Fruit fly (Drosophila melanogaster) whole organism, embryonic: ENCODE data around the gene CG46310.

Experiments used
- BEAF-32 ChIP-seq: fragments of 200-800 bp; sonication (Bioruptor generic); optimal IDR thresholded peaks from 3 replicates; lab custom pipeline; 2017; ENCODE audit warnings: missing biosample characterization, missing genetic modification characterization, mild to moderate bottlenecking, moderate library complexity, missing genetic modification reagents
- CG10147 ChIP-seq: fragments of 200-800 bp; sonication (Bioruptor generic); optimal IDR thresholded peaks from 2 replicates; lab custom pipeline; 2019; ENCODE audit warnings: missing biosample characterization, mild to moderate bottlenecking, missing genetic modification characterization, moderate library complexity
- CG12391 ChIP-seq: fragments of 200-800 bp; sonication (Bioruptor generic); optimal IDR thresholded peaks from 3 replicates; lab custom pipeline; 2018; ENCODE audit warnings: missing biosample characterization, mild to moderate bottlenecking, missing genetic modification characterization, moderate library complexity
- CG13287 ChIP-seq: fragments of 200-800 bp; sonication (Bioruptor generic); IDR thresholded peaks from 2 replicates; pipeline ENCODE4 v1.3.6; 2022; ENCODE audit warnings: missing biosample characterization, missing genetic modification characterization; ENCODE audit not compliant: partially characterized antibody
- CG13894 ChIP-seq: fragments of 200-800 bp; sonication (Bioruptor generic); optimal IDR thresholded peaks from 3 replicates; lab custom pipeline; 2018; ENCODE audit warnings: missing biosample characterization, mild to moderate bottlenecking, missing genetic modification characterization, moderate library complexity
- CG14965 ChIP-seq: fragments of 200-800 bp; sonication (Bioruptor generic); optimal IDR thresholded peaks from 2 replicates; lab custom pipeline; 2016; ENCODE audit warnings: missing biosample characterization, missing genetic modification characterization, borderline replicate concordance
- CG1603 ChIP-seq: fragments of 200-800 bp; sonication (Bioruptor generic); optimal IDR thresholded peaks from 2 replicates; lab custom pipeline; 2019; ENCODE audit warnings: missing biosample characterization, mild to moderate bottlenecking, missing genetic modification characterization, moderate library complexity
- CG4617 ChIP-seq: fragments of 200-800 bp; sonication (Bioruptor generic); optimal IDR thresholded peaks from 3 replicates; lab custom pipeline; 2016; ENCODE audit warnings: missing biosample characterization, missing genetic modification characterization, borderline replicate concordance
- CG7963 ChIP-seq: fragments of 200-800 bp; sonication (Bioruptor generic); IDR thresholded peaks from 3 replicates; pipeline ENCODE4 v1.3.6; 2022; ENCODE audit warnings: missing biosample characterization, missing genetic modification characterization; ENCODE audit not compliant: partially characterized antibody
- CG8388 ChIP-seq: fragments of 200-800 bp; sonication (Bioruptor generic); optimal IDR thresholded peaks from 2 replicates; lab custom pipeline; 2019; ENCODE audit warnings: missing biosample characterization, mild to moderate bottlenecking, missing genetic modification characterization, moderate library complexity
- CG8924 ChIP-seq: fragments of 200-800 bp; optimal IDR thresholded peaks from 3 replicates; lab custom pipeline; 2019; ENCODE audit warnings: missing biosample characterization, mild to moderate bottlenecking, missing genetic modification characterization, moderate library complexity
- CG9437 ChIP-seq: fragments of 200-800 bp; sonication (Bioruptor generic); optimal IDR thresholded peaks from 2 replicates; lab custom pipeline; 2018; ENCODE audit warnings: missing biosample characterization, mild to moderate bottlenecking, missing genetic modification characterization
- CTCF ChIP-seq: fragments of 200-800 bp; sonication (Bioruptor generic); optimal IDR thresholded peaks from 2 replicates; lab custom pipeline; 2017; ENCODE audit warnings: missing biosample characterization, mild to moderate bottlenecking, missing genetic modification characterization, moderate library complexity
- Dek ChIP-seq: fragments of 200-800 bp; sonication (Bioruptor generic); optimal IDR thresholded peaks from 3 replicates; lab custom pipeline; 2019; ENCODE audit warnings: missing biosample characterization, mild to moderate bottlenecking, missing genetic modification characterization, moderate library complexity
- Dll ChIP-seq: fragments of 200-800 bp; sonication (Bioruptor generic); IDR thresholded peaks from 4 replicates; pipeline ENCODE4 v1.3.6; 2022; ENCODE audit warnings: missing biosample characterization, missing genetic modification characterization; ENCODE audit not compliant: partially characterized antibody
- Dp ChIP-seq: fragments of 200-800 bp; sonication (Bioruptor generic); optimal IDR thresholded peaks from 2 replicates; lab custom pipeline; 2018; ENCODE audit warnings: missing biosample characterization, mild to moderate bottlenecking, missing genetic modification characterization, moderate library complexity
- Hey ChIP-seq: fragments of 200-800 bp; sonication (Bioruptor generic); optimal IDR thresholded peaks from 3 replicates; lab custom pipeline; 2018; ENCODE audit warnings: missing biosample characterization, mild to moderate bottlenecking, missing genetic modification characterization
- MBD-R2 ChIP-seq: fragments of 200-800 bp; sonication (Bioruptor generic); IDR thresholded peaks from 2 replicates; pipeline ENCODE4 v1.3.6; 2022; ENCODE audit warnings: missing biosample characterization, missing genetic modification characterization
- Opbp ChIP-seq: fragments of 200-800 bp; sonication (Bioruptor generic); IDR thresholded peaks from 3 replicates; pipeline ENCODE4 v1.3.6; 2022; ENCODE audit warnings: missing biosample characterization, missing genetic modification characterization; ENCODE audit not compliant: partially characterized antibody
- PHDP ChIP-seq: fragments of 200-800 bp; sonication (Bioruptor generic); optimal IDR thresholded peaks from 3 replicates; lab custom pipeline; 2018; ENCODE audit warnings: missing biosample characterization, mild to moderate bottlenecking, missing genetic modification characterization, moderate library complexity
- Rfx ChIP-seq: fragments of 200-800 bp; sonication (Bioruptor generic); IDR thresholded peaks from 2 replicates; pipeline ENCODE4 v1.3.6; 2022; ENCODE audit warnings: missing biosample characterization, missing genetic modification characterization
- Scr ChIP-seq: fragments of 200-800 bp; sonication (Bioruptor generic); IDR thresholded peaks from 2 replicates; pipeline ENCODE4 v1.3.6; 2022; ENCODE audit warnings: missing biosample characterization, missing genetic modification characterization; ENCODE audit not compliant: partially characterized antibody
- bab2 ChIP-seq: fragments of 200-800 bp; sonication (Bioruptor generic); optimal IDR thresholded peaks from 2 replicates; lab custom pipeline; 2016; ENCODE audit warnings: missing biosample characterization, missing genetic modification characterization
- cato ChIP-seq: fragments of 200-800 bp; sonication (Bioruptor generic); optimal IDR thresholded peaks from 2 replicates; lab custom pipeline; 2016; ENCODE audit warnings: missing biosample characterization, missing genetic modification characterization, borderline replicate concordance
- ci ChIP-seq: fragments of 200-800 bp; sonication (Bioruptor generic); IDR thresholded peaks from 3 replicates; pipeline ENCODE4 v1.3.6; 2022; ENCODE audit warnings: missing biosample characterization, missing genetic modification characterization
- fd102C ChIP-seq: fragments of 200-800 bp; sonication (Bioruptor generic); optimal IDR thresholded peaks from 2 replicates; lab custom pipeline; 2018; ENCODE audit warnings: missing biosample characterization, mild to moderate bottlenecking, missing genetic modification characterization, moderate library complexity
- hb ChIP-seq: fragments of 200-800 bp; sonication (Bioruptor generic); IDR thresholded peaks from 3 replicates; pipeline ENCODE4 v1.3.6; 2022; ENCODE audit warnings: missing biosample characterization, missing genetic modification characterization; ENCODE audit not compliant: partially characterized antibody
- kni ChIP-seq: fragments of 200-800 bp; sonication (Bioruptor generic); optimal IDR thresholded peaks from 3 replicates; lab custom pipeline; 2017; ENCODE audit warnings: mild to moderate bottlenecking, missing biosample characterization, missing genetic modification reagents, missing genetic modification characterization
- lmd ChIP-seq: fragments of 200-800 bp; sonication (Bioruptor generic); IDR thresholded peaks from 2 replicates; pipeline ENCODE4 v1.3.6; 2022; ENCODE audit warnings: missing biosample characterization, missing genetic modification characterization
- nerfin-1 ChIP-seq: fragments of 200-800 bp; sonication (Bioruptor generic); optimal IDR thresholded peaks from 3 replicates; lab custom pipeline; 2019; ENCODE audit warnings: missing biosample characterization, mild to moderate bottlenecking, missing genetic modification characterization, moderate library complexity
- pzg ChIP-seq: fragments of 200-800 bp; sonication (Bioruptor generic); optimal IDR thresholded peaks from 3 replicates; lab custom pipeline; 2018; ENCODE audit warnings: missing biosample characterization, mild to moderate bottlenecking, missing genetic modification characterization, moderate library complexity
- row ChIP-seq: fragments of 200-800 bp; sonication (Bioruptor generic); IDR thresholded peaks from 3 replicates; pipeline ENCODE4 v1.3.6; 2022; ENCODE audit warnings: missing biosample characterization, missing genetic modification characterization
- sd ChIP-seq: fragments of 200-800 bp; sonication (Bioruptor generic); optimal IDR thresholded peaks from 3 replicates; lab custom pipeline; 2018; ENCODE audit warnings: missing biosample characterization, mild to moderate bottlenecking, missing genetic modification characterization, moderate library complexity
- slbo ChIP-seq: fragments of 200-800 bp; sonication (Bioruptor generic); IDR thresholded peaks from 2 replicates; pipeline ENCODE4 v1.3.6; 2022; ENCODE audit warnings: missing biosample characterization, missing genetic modification characterization
- slou ChIP-seq: fragments of 200-800 bp; sonication (Bioruptor generic); optimal IDR thresholded peaks from 3 replicates; lab custom pipeline; 2016; ENCODE audit warnings: missing biosample characterization, missing genetic modification characterization
- sna ChIP-seq: fragments of 200-800 bp; sonication (Bioruptor generic); IDR thresholded peaks from 2 replicates; pipeline ENCODE4 v1.3.6; 2022; ENCODE audit warnings: missing biosample characterization, missing genetic modification characterization; ENCODE audit not compliant: partially characterized antibody
- stwl ChIP-seq: fragments of 200-800 bp; sonication (Bioruptor generic); optimal IDR thresholded peaks from 3 replicates; lab custom pipeline; 2018; ENCODE audit warnings: missing biosample characterization, mild to moderate bottlenecking, missing genetic modification characterization, moderate library complexity
- unc-4 ChIP-seq: fragments of 200-800 bp; sonication (Bioruptor generic); IDR thresholded peaks from 2 replicates; pipeline ENCODE4 v1.3.6; 2022; ENCODE audit warnings: missing biosample characterization, missing genetic modification characterization; ENCODE audit not compliant: partially characterized antibody

The CG46310 gene

dm6 chr3R:23126241-23127022, 47.2 kb upstream of the CG46310 start, which contains the start of gene CG31365 (continued):
- TF ChIP-seq CG8924 (tag; lab: Kevin White, UChicago) (peak; percentile 13), sd (tag; lab: Kevin White, UChicago) (no peak), hb (GFP tag; lab: Robert Waterston, UW) (no peak), lmd (no peak), fd102C (GFP tag; lab: Kevin White, UChicago) (no peak), CTCF (peak; percentile 3), CG8388 (peak; percentile 33), CG10147 (no peak), CG12391 (tag; lab: Kevin White, UChicago) (peak; percentile 31), CG13894 (tag; lab: Kevin White, UChicago) (no peak), CG1603 (tag; lab: Kevin White, UChicago) (peak; percentile 40), slbo (GFP tag; lab: Robert Waterston, UW) (no peak), pzg (GFP tag; lab: Kevin White, UChicago) (peak; percentile 30), row (peak; percentile 44; the same call in 2 of the 3 replicates), Hey (tag; lab: Kevin White, UChicago) (no peak), nerfin-1 (tag; lab: Kevin White, UChicago) (peak; percentile 18), CG4617 (peak; percentile 75), bab2 (GFP tag; lab: Kevin White, UChicago) (no peak), MBD-R2 (peak; percentile 67), PHDP (peak; percentile 1), Dek (tag; lab: Kevin White, UChicago) (no peak), ci (GFP tag; lab: Robert Waterston, UW) (peak; percentile 24; the same call in 1 of the 3 replicates), Dp (GFP tag; lab: Kevin White, UChicago) (peak; percentile 36), Dll (GFP tag; lab: Robert Waterston, UW) (peak; percentile 15; the same call in 1 of the 4 replicates), cato (GFP tag; lab: Kevin White, UChicago) (no peak), slou (GFP tag; lab: Kevin White, UChicago) (no peak), CG9437 (GFP tag; lab: Kevin White, UChicago) (peak; percentile 68), unc-4 (GFP tag; lab: Robert Waterston, UW) (peak; percentile 46; the same call in 1 of the 2 replicates), CG14965 (GFP tag; lab: Kevin White, UChicago) (no peak), BEAF-32 (peak; percentile 36), Scr (GFP tag; lab: Robert Waterston, UW) (peak; percentile 28; the same call in 1 of the 2 replicates), CG13287 (GFP tag; lab: Robert Waterston, UW) (peak; percentile 66), Opbp (GFP tag; lab: Robert Waterston, UW) (peak; percentile 24; the same call in 1 of the 3 replicates), CG7963 (GFP tag; lab: Robert Waterston, UW) (no peak), kni (no peak), Rfx (GFP tag; lab: Robert Waterston, UW) (no peak), stwl (tag; lab: Kevin White, UChicago) (peak; percentile 63), sna (0 out of 2 replicates have a peak, but pooled peaks have one; percentile 24)
- TF ChIP-seq, all 482 proteins: peak for 40
